Fruit fly (Drosophila melanogaster) whole organism: ENCODE results near the gene CG10589.

Experiments
- CG8478 ChIP-seq: fragments of >200 bp; optimal IDR thresholded peaks from 2 replicates; lab custom pipeline; 2018; ENCODE audit warnings: inconsistent platforms
- pan ChIP-seq: fragments of >200 bp; optimal IDR thresholded peaks from 2 replicates; lab custom pipeline; 2017
- psq ChIP-seq: fragments of >200 bp; optimal IDR thresholded peaks from 2 replicates; lab custom pipeline; 2017
- usp ChIP-seq: fragments of >200 bp; optimal IDR thresholded peaks from 2 replicates; lab custom pipeline; 2017; ENCODE audit warnings: missing biosample characterization, missing genetic modification characterization, mixed read lengths

DNA sequence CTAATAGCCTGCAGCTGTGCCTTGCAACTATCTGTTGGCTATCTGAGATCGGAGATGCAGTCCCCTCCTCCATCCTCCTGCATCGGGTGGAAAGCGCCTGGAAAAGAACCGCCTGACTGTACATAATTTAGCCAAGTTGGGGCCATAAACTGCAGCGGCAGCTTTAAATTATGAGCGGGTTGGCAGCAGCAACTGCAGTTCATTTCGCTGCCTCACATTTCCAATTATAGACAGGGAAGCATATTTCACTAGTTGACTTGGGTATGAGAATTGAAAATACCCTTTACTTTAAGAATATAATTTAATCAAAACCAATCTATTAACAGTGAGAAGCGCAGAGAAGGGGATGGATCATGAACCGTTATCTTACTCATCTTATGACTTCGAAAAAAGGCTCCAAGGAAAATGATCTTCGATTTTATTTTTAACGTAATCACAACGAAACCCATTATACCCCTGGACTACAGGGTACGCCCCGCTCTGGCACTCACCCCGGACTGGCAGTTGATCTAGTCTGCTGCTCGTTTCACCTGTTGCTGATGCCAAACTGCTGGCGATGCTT is 4.5 kb upstream of the CG10589 start:
- TF ChIP-seq usp (GFP tag; lab: Kevin White, UChicago) (no peak), pan (no peak), CG8478 (no peak), psq (lab: Kevin White, UChicago) (no peak)
